Worm (Caenorhabditis elegans): ENCODE measurements around the gene C24D10.2.

C24D10.2 gene

DNA sequence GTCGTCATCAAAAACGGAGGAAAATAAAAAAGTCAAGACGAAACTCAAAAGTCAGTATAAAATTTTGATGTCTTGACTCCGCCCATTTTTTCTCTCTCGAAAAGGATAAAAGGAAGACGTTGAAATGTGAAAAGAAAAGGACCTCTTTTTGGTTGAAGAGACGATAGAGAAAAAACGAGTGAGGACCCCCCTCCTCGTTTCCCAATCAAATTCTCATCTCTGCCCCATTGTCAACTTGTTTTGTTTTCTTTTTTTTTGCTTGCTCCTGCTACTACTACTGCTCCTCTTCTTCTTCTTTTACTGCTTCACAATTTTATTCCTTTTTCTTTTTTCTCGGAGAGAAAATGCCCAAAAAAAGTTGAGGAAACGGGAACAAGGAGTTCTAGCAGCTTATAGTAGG is 25.3 kb upstream of the C24D10.2 start:
- TF ChIP-seq ztf-18 (tag; optimal IDR thresholded peaks at IDR 0.05) = no peak
- no peak for TF ChIP-seq nhr-179 (tag; optimal IDR thresholded peaks at IDR 0.05)
- TF ChIP-seq ceh-100 (GFP tag; IDR thresholded peaks at IDR 0.05) = no peak
- no peak for TF ChIP-seq pha-4 (tag; optimal IDR thresholded peaks at IDR 0.05)
- no peak for TF ChIP-seq xnd-1 (tag; optimal IDR thresholded peaks at IDR 0.05)
- no peak for TF ChIP-seq lin-40 (tag; optimal IDR thresholded peaks at IDR 0.05)
- TF ChIP-seq lin-26 (GFP tag; IDR thresholded peaks at IDR 0.05) = no peak
- TF ChIP-seq chd-7 (tag; optimal IDR thresholded peaks at IDR 0.05) = no peak
- no peak for TF ChIP-seq F33H1.4 (GFP tag; IDR thresholded peaks at IDR 0.05)
- TF ChIP-seq mcd-1 (GFP tag; IDR thresholded peaks at IDR 0.05) = no peak
- TF ChIP-seq ceh-79 (tag; optimal IDR thresholded peaks at IDR 0.05) = no peak
- TF ChIP-seq K11D2.4 (GFP tag; IDR thresholded peaks at IDR 0.05) = no peak

ce11 chrIV:5139189-5139588 is 23.9 kb upstream of the C24D10.2 start:
- TF ChIP-seq snpc-1.1 (tag; optimal IDR thresholded peaks at IDR 0.05; ENCODE audit: insufficient read depth) = no peak
- TF ChIP-seq sea-2 (GFP tag; IDR thresholded peaks at IDR 0.05) = no peak
- TF ChIP-seq ztf-25 (GFP tag; IDR thresholded peaks at IDR 0.05) = no peak
- TF ChIP-seq egrh-3 (GFP tag; IDR thresholded peaks at IDR 0.05) = no peak
- no peak for TF ChIP-seq zfh-2 (GFP tag; conservative IDR thresholded peaks at IDR 0.05)
- no peak for TF ChIP-seq K12H6.12 (tag; optimal IDR thresholded peaks at IDR 0.05)
- no peak for TF ChIP-seq B0336.3 (GFP tag; IDR thresholded peaks at IDR 0.05)
- TF ChIP-seq snpc-3.4 (tag; optimal IDR thresholded peaks at IDR 0.05) = no peak

- TF ChIP-seq ztf-26 (tag; optimal IDR thresholded peaks at IDR 0.05) (no peak), F10E7.11 (tag; optimal IDR thresholded peaks at IDR 0.05) (no peak), akir-1 (GFP tag; optimal IDR thresholded peaks at IDR 0.05) (no peak)
Observed at ce11 chrIV:5139972-5140371, 23.2 kb upstream of the C24D10.2 start.

DNA sequence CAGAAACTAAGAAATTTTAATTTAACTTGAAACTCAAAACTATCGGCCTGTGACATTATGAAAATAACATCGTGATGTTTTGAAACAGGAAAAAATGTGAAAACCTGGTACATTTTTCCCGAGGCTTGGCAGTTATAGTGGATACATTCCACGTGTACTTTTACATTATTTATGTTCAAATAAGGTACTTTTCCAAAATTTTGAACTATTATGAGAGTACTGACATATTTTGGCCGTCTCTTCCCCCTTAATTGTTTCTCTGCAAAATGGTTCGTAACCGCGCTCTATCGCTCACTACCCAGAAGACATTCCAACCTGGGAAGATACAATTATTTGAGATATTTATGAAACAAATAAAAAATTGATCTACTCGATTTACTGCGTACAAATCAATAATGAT is 13.3 kb upstream of the C24D10.2 start, which contains the start of gene C24D10.5:
Gene C24D10.5, plus strand, starts transcription at position 301 of the 400 bp plus-strand sequence.
- TF ChIP-seq unc-62 (GFP tag; optimal IDR thresholded peaks at IDR 0.05) = no peak
- no peak for TF ChIP-seq nfya-1 (tag; optimal IDR thresholded peaks at IDR 0.05; ENCODE audit: borderline replicate concordance, insufficient read depth)
- TF ChIP-seq zim-3 (tag; optimal IDR thresholded peaks at IDR 0.05) = no peak
- no peak for TF ChIP-seq repo-1 (tag; optimal IDR thresholded peaks at IDR 0.05)
- TF ChIP-seq hlh-12 (tag; optimal IDR thresholded peaks at IDR 0.05) = no peak
- TF ChIP-seq F57C9.4 (tag; optimal IDR thresholded peaks at IDR 0.05) = no peak
- TF ChIP-seq attf-3 (GFP tag; conservative IDR thresholded peaks at IDR 0.05) = no peak
- no peak for TF ChIP-seq ZK185.1 (tag; optimal IDR thresholded peaks at IDR 0.05; ENCODE audit: poor library complexity, severe bottlenecking)
- no peak for TF ChIP-seq F57A8.1 (GFP tag; optimal IDR thresholded peaks at IDR 0.05)
- no peak for TF ChIP-seq nfya-2 (GFP tag; IDR thresholded peaks at IDR 0.05)
- TF ChIP-seq hmg-1.2 (GFP tag; IDR thresholded peaks at IDR 0.05) = no peak
- no peak for TF ChIP-seq aptf-2 (GFP tag; conservative IDR thresholded peaks at IDR 0.05)
- TF ChIP-seq Y67H2A.10 (GFP tag; conservative IDR thresholded peaks at IDR 0.05) = no peak
- TF ChIP-seq D2030.7 (GFP tag; IDR thresholded peaks at IDR 0.05) = no peak

Data from whole organism, young adult.